Fruit fly (Drosophila melanogaster) whole organism, prepupa: ENCODE results near the gene CG17786.

Source experiments
- Blimp-1 ChIP-seq: fragments of 200-800 bp; sonication (Bioruptor generic); optimal IDR thresholded peaks from 3 replicates; lab custom pipeline; 2017; ENCODE audit warnings: missing biosample characterization, missing genetic modification characterization, mild to moderate bottlenecking, moderate library complexity, missing genetic modification reagents
- CG10631 ChIP-seq: fragments of 200-800 bp; sonication (Bioruptor generic); optimal IDR thresholded peaks from 2 replicates; lab custom pipeline; 2016; ENCODE audit warnings: missing biosample characterization, missing genetic modification characterization
- CG11902 ChIP-seq: fragments of 200-800 bp; sonication (Bioruptor generic); optimal IDR thresholded peaks from 3 replicates; lab custom pipeline; 2016; ENCODE audit warnings: missing biosample characterization, missing genetic modification characterization
- CG16779 ChIP-seq: fragments of 200-800 bp; sonication (Bioruptor generic); optimal IDR thresholded peaks from 3 replicates; lab custom pipeline; 2017; ENCODE audit warnings: missing biosample characterization, mild to moderate bottlenecking, missing genetic modification characterization
- CG3919 ChIP-seq: fragments of 200-800 bp; sonication (Bioruptor generic); optimal IDR thresholded peaks from 3 replicates; lab custom pipeline; 2016; ENCODE audit warnings: missing biosample characterization, missing genetic modification characterization
- CG8319 ChIP-seq: fragments of 200-800 bp; sonication (Bioruptor generic); optimal IDR thresholded peaks from 3 replicates; lab custom pipeline; 2016; ENCODE audit warnings: missing biosample characterization, missing genetic modification characterization
- CG8632 ChIP-seq: fragments of 200-800 bp; sonication (Bioruptor generic); optimal IDR thresholded peaks from 3 replicates; lab custom pipeline; 2016; ENCODE audit warnings: missing biosample characterization, missing genetic modification characterization
- CG9139 ChIP-seq: fragments of 200-800 bp; sonication (Bioruptor generic); optimal IDR thresholded peaks from 3 replicates; lab custom pipeline; 2017; ENCODE audit warnings: missing biosample characterization, mild to moderate bottlenecking, missing genetic modification characterization
- Gug ChIP-seq: fragments of 200-800 bp; sonication (Bioruptor generic); IDR thresholded peaks from 2 replicates; pipeline ENCODE4 v1.3.6; 2022; ENCODE audit warnings: missing biosample characterization, missing genetic modification characterization
- Met ChIP-seq: fragments of 200-800 bp; sonication (Bioruptor generic); optimal IDR thresholded peaks from 3 replicates; lab custom pipeline; 2016; ENCODE audit warnings: missing biosample characterization, missing genetic modification characterization
- OdsH ChIP-seq: fragments of 200-800 bp; sonication (Bioruptor generic); optimal IDR thresholded peaks from 3 replicates; lab custom pipeline; 2016; ENCODE audit warnings: missing biosample characterization, missing genetic modification characterization
- net ChIP-seq: fragments of 200-800 bp; sonication (Bioruptor generic); optimal IDR thresholded peaks from 3 replicates; lab custom pipeline; 2016; ENCODE audit warnings: missing biosample characterization, missing genetic modification characterization
- ss ChIP-seq, 2 experiments: fragments of 200-800 bp; sonication (Bioruptor generic); optimal IDR thresholded peaks; 2 replicates in 1 of 2; 3 replicates in 1 of 2; lab custom pipeline; 2017 to 2018; ENCODE audit warnings: mild to moderate bottlenecking in 2 of 2, missing biosample characterization in 2 of 2, missing genetic modification characterization in 2 of 2, moderate library complexity in 1 of 2
- topi ChIP-seq: fragments of 200-800 bp; sonication (Bioruptor generic); optimal IDR thresholded peaks from 3 replicates; lab custom pipeline; 2016; ENCODE audit warnings: missing biosample characterization, missing genetic modification characterization

dm6 chr3R:24226744-24227143 is 8.2 kb upstream of the CG17786 start, which contains the start of the genes Spps and CG13609:
- TF ChIP-seq CG10631 = no peak
- no peak for TF ChIP-seq CG16779
- TF ChIP-seq Blimp-1 = peak; percentile 98
- TF ChIP-seq Met = no peak
- no peak for TF ChIP-seq Gug (GFP tag; lab: Robert Waterston, UW)
- no peak for TF ChIP-seq CG8319
- no peak for TF ChIP-seq ss (GFP tag; optimal IDR thresholded peaks at IDR 0.05; lab: Kevin White, UChicago)
- no peak for TF ChIP-seq CG11902 (GFP tag; lab: Kevin White, UChicago)
- no peak for TF ChIP-seq CG9139
- no peak for TF ChIP-seq CG8632 (GFP tag; lab: Kevin White, UChicago)
- TF ChIP-seq topi (GFP tag; lab: Kevin White, UChicago) = no peak
- no peak for TF ChIP-seq OdsH (GFP tag; lab: Kevin White, UChicago)
- peak; percentile 3 for TF ChIP-seq CG3919 (GFP tag; lab: Kevin White, UChicago)
- TF ChIP-seq net = no peak
